Fruit fly (Drosophila melanogaster) whole organism, embryonic: ENCODE results near the gene brat.

Experiments used
- B-H1 ChIP-seq: fragments of 200-800 bp; sonication (Bioruptor generic); IDR thresholded peaks from 3 replicates; pipeline ENCODE4 v1.3.6; 2022; ENCODE audit warnings: missing biosample characterization, missing genetic modification characterization
- Blimp-1 ChIP-seq: fragments of 200-800 bp; sonication (Bioruptor generic); optimal IDR thresholded peaks from 3 replicates; lab custom pipeline; 2018; ENCODE audit warnings: missing biosample characterization, missing genetic modification characterization, mild to moderate bottlenecking, moderate library complexity, missing genetic modification reagents
- CG10274 ChIP-seq: fragments of 200-800 bp; sonication (Bioruptor generic); optimal IDR thresholded peaks from 3 replicates; lab custom pipeline; 2017; ENCODE audit warnings: missing biosample characterization, mild to moderate bottlenecking, missing genetic modification characterization
- CG10366 ChIP-seq: fragments of 200-800 bp; sonication (Bioruptor generic); IDR thresholded peaks from 2 replicates; pipeline ENCODE4 v1.3.6; 2022; ENCODE audit warnings: missing biosample characterization, missing genetic modification characterization
- CG10959 ChIP-seq: fragments of 200-800 bp; sonication (Bioruptor generic); IDR thresholded peaks from 2 replicates; pipeline ENCODE4 v1.3.6; 2022; ENCODE audit warnings: missing biosample characterization, missing genetic modification characterization
- CG1233 ChIP-seq: fragments of 200-800 bp; sonication (Bioruptor generic); optimal IDR thresholded peaks from 4 replicates; lab custom pipeline; 2018; ENCODE audit warnings: missing biosample characterization, mild to moderate bottlenecking, missing genetic modification characterization
- CG14441 ChIP-seq: fragments of 200-800 bp; sonication (Bioruptor generic); IDR thresholded peaks from 2 replicates; pipeline ENCODE4 v1.3.6; 2022; ENCODE audit warnings: missing biosample characterization, missing genetic modification characterization
- CG15269 ChIP-seq: fragments of 200-800 bp; sonication (Bioruptor generic); optimal IDR thresholded peaks from 2 replicates; lab custom pipeline; 2018; ENCODE audit warnings: missing biosample characterization, mild to moderate bottlenecking, missing genetic modification characterization, moderate library complexity
- CG17361 ChIP-seq: fragments of 200-800 bp; sonication (Bioruptor generic); IDR thresholded peaks from 3 replicates; pipeline ENCODE4 v1.3.6; 2022; ENCODE audit warnings: missing biosample characterization, missing genetic modification characterization
- CG18011 ChIP-seq: fragments of 200-800 bp; sonication (Bioruptor generic); optimal IDR thresholded peaks from 2 replicates; lab custom pipeline; 2017; ENCODE audit warnings: missing biosample characterization, missing genetic modification characterization, mild to moderate bottlenecking, moderate library complexity, missing genotype
- CG1832 ChIP-seq: fragments of 200-800 bp; sonication (Bioruptor generic); optimal IDR thresholded peaks from 2 replicates; lab custom pipeline; 2017; ENCODE audit warnings: missing biosample characterization, mild to moderate bottlenecking, missing genetic modification characterization, inconsistent platforms
- CG3065 ChIP-seq: fragments of 200-800 bp; sonication (Bioruptor generic); optimal IDR thresholded peaks from 2 replicates; lab custom pipeline; 2016; ENCODE audit warnings: missing biosample characterization, missing genetic modification characterization
- CG3163 ChIP-seq: fragments of 200-800 bp; sonication (Bioruptor generic); optimal IDR thresholded peaks from 3 replicates; lab custom pipeline; 2016; ENCODE audit warnings: missing biosample characterization, missing genetic modification characterization
- CG3281 ChIP-seq: fragments of 200-800 bp; sonication (Bioruptor generic); optimal IDR thresholded peaks from 3 replicates; lab custom pipeline; 2017; ENCODE audit warnings: missing biosample characterization, mild to moderate bottlenecking, missing genetic modification characterization
- CG4854 ChIP-seq: fragments of 200-800 bp; sonication (Bioruptor generic); optimal IDR thresholded peaks from 2 replicates; lab custom pipeline; 2016; ENCODE audit warnings: missing biosample characterization, missing genetic modification characterization, inconsistent platforms
- CG5953 ChIP-seq: fragments of 200-800 bp; sonication (Bioruptor generic); IDR thresholded peaks from 2 replicates; pipeline ENCODE4 v1.3.6; 2022; ENCODE audit warnings: missing biosample characterization, missing genetic modification characterization
- CG6254 ChIP-seq: fragments of 200-800 bp; sonication (Bioruptor generic); optimal IDR thresholded peaks from 3 replicates; lab custom pipeline; 2017; ENCODE audit warnings: mild to moderate bottlenecking, missing biosample characterization, missing genetic modification reagents, missing genetic modification characterization
- CG6272 ChIP-seq: fragments of 200-800 bp; sonication (Bioruptor generic); IDR thresholded peaks from 2 replicates; pipeline ENCODE4 v1.3.6; 2022; ENCODE audit warnings: missing biosample characterization, missing genetic modification characterization
- CG6813 ChIP-seq: fragments of 200-800 bp; sonication (Bioruptor generic); optimal IDR thresholded peaks from 2 replicates; lab custom pipeline; 2017; ENCODE audit warnings: missing biosample characterization, missing genetic modification characterization, mild to moderate bottlenecking, moderate library complexity, missing genetic modification reagents
- CG7556 ChIP-seq: fragments of 200-800 bp; sonication (Bioruptor generic); optimal IDR thresholded peaks from 2 replicates; lab custom pipeline; 2017; ENCODE audit warnings: missing biosample characterization, mild to moderate bottlenecking, missing genetic modification characterization
- CG9609 ChIP-seq: fragments of 200-800 bp; sonication (Bioruptor generic); optimal IDR thresholded peaks from 3 replicates; lab custom pipeline; 2016; ENCODE audit warnings: missing biosample characterization, missing genetic modification characterization
- CoRest ChIP-seq: fragments of 200-800 bp; sonication (Bioruptor generic); optimal IDR thresholded peaks from 3 replicates; lab custom pipeline; 2018; ENCODE audit warnings: missing biosample characterization, mild to moderate bottlenecking, missing genetic modification characterization, moderate library complexity
- Dip3 ChIP-seq: fragments of 200-800 bp; sonication (Bioruptor generic); optimal IDR thresholded peaks from 3 replicates; lab custom pipeline; 2016; ENCODE audit warnings: missing biosample characterization, missing genetic modification characterization
- Doc2 ChIP-seq: fragments of 200-800 bp; sonication (Bioruptor generic); IDR thresholded peaks from 2 replicates; pipeline ENCODE4 v1.3.6; 2022; ENCODE audit warnings: missing biosample characterization, missing genetic modification characterization
- Hr51 ChIP-seq, 2 experiments: fragments of 200-800 bp; sonication (Bioruptor generic); optimal IDR thresholded peaks; 2 replicates in 1 of 2; 3 replicates in 1 of 2; lab custom pipeline; 2016 to 2018; ENCODE audit warnings: missing biosample characterization in 2 of 2, missing genetic modification characterization in 2 of 2, mild to moderate bottlenecking in 1 of 2, moderate library complexity in 1 of 2
- Optix ChIP-seq: fragments of 200-800 bp; sonication (Bioruptor generic); IDR thresholded peaks from 3 replicates; pipeline ENCODE4 v1.3.6; 2022; ENCODE audit warnings: missing biosample characterization, missing genetic modification characterization
- Scr ChIP-seq: fragments of 200-800 bp; sonication (Bioruptor generic); IDR thresholded peaks from 2 replicates; pipeline ENCODE4 v1.3.6; 2022; ENCODE audit warnings: missing biosample characterization, missing genetic modification characterization; ENCODE audit not compliant: partially characterized antibody
- Taf1 ChIP-seq: fragments of 200-800 bp; sonication (Bioruptor generic); IDR thresholded peaks from 2 replicates; pipeline ENCODE4 v1.3.6; 2022; ENCODE audit warnings: missing biosample characterization, missing genetic modification characterization
- ap ChIP-seq: fragments of 200-800 bp; sonication (Bioruptor generic); IDR thresholded peaks from 2 replicates; pipeline ENCODE4 v1.3.6; 2022; ENCODE audit warnings: missing biosample characterization, missing genetic modification characterization
- az2 ChIP-seq: fragments of 200-800 bp; sonication (Bioruptor generic); optimal IDR thresholded peaks from 3 replicates; lab custom pipeline; 2016; ENCODE audit warnings: missing biosample characterization, missing genetic modification characterization
- bcd ChIP-seq: fragments of 200-800 bp; sonication (Bioruptor generic); optimal IDR thresholded peaks from 2 replicates; lab custom pipeline; 2017; ENCODE audit warnings: missing biosample characterization, mild to moderate bottlenecking, missing genetic modification characterization
- dati ChIP-seq: fragments of 200-800 bp; sonication (Bioruptor generic); IDR thresholded peaks from 2 replicates; pipeline ENCODE4 v1.3.6; 2022; ENCODE audit warnings: missing biosample characterization, missing genetic modification characterization
- dmrt99B ChIP-seq: fragments of 200-800 bp; sonication (Bioruptor generic); optimal IDR thresholded peaks from 2 replicates; lab custom pipeline; 2018; ENCODE audit warnings: missing biosample characterization, mild to moderate bottlenecking, missing genetic modification characterization, moderate library complexity
- fd3F ChIP-seq: fragments of 200-800 bp; sonication (Bioruptor generic); optimal IDR thresholded peaks from 2 replicates; lab custom pipeline; 2018; ENCODE audit warnings: missing biosample characterization, mild to moderate bottlenecking, missing genetic modification characterization, moderate library complexity
- fd96Cb ChIP-seq: fragments of 200-800 bp; sonication (Bioruptor generic); optimal IDR thresholded peaks from 2 replicates; lab custom pipeline; 2018; ENCODE audit warnings: missing biosample characterization, mild to moderate bottlenecking, missing genetic modification characterization, moderate library complexity
- hkb ChIP-seq, 2 experiments: fragments of 200-800 bp in 1 of 2; fragments of >200 bp in 1 of 2; sonication (Bioruptor generic) in 1 of 2; IDR thresholded peaks in 1 of 2; optimal IDR thresholded peaks in 1 of 2; 2 replicates each; pipeline versions ENCODE4 v1.3.6 to Lab custom; 2017 to 2022; ENCODE audit warnings: missing biosample characterization in 1 of 2, missing genetic modification characterization in 1 of 2
- hth ChIP-seq: fragments of >200 bp; optimal IDR thresholded peaks from 2 replicates; lab custom pipeline; 2017; ENCODE audit warnings: inconsistent platforms
- jumu ChIP-seq: fragments of 200-800 bp; sonication (Bioruptor generic); optimal IDR thresholded peaks from 3 replicates; lab custom pipeline; 2016; ENCODE audit warnings: missing biosample characterization, missing genetic modification characterization
- klu ChIP-seq: fragments of 200-800 bp; sonication (Bioruptor generic); IDR thresholded peaks from 2 replicates; pipeline ENCODE4 v1.3.6; 2022; ENCODE audit warnings: missing biosample characterization, missing genetic modification characterization
- maf-S ChIP-seq: fragments of 200-800 bp; sonication (Bioruptor generic); optimal IDR thresholded peaks from 2 replicates; lab custom pipeline; 2016; ENCODE audit warnings: missing biosample characterization, missing genetic modification characterization
- nau ChIP-seq: fragments of 200-800 bp; sonication (Bioruptor generic); optimal IDR thresholded peaks from 3 replicates; lab custom pipeline; 2017; ENCODE audit warnings: missing biosample characterization, mild to moderate bottlenecking, missing genetic modification characterization, missing genetic modification reagents
- p53 ChIP-seq: fragments of 200-800 bp; sonication (Bioruptor generic); optimal IDR thresholded peaks from 2 replicates; lab custom pipeline; 2016; ENCODE audit warnings: missing biosample characterization, missing genetic modification characterization
- phol ChIP-seq: fragments of 200-800 bp; sonication (Bioruptor generic); optimal IDR thresholded peaks from 3 replicates; lab custom pipeline; 2018; ENCODE audit warnings: missing biosample characterization, mild to moderate bottlenecking, missing genetic modification characterization, moderate library complexity
- pita ChIP-seq: fragments of 200-800 bp; sonication (Bioruptor generic); optimal IDR thresholded peaks from 2 replicates; lab custom pipeline; 2017; ENCODE audit warnings: missing biosample characterization, mild to moderate bottlenecking, missing genetic modification characterization
- sim ChIP-seq: fragments of 200-800 bp; sonication (Bioruptor generic); IDR thresholded peaks from 2 replicates; pipeline ENCODE4 v1.3.6; 2022; ENCODE audit warnings: missing biosample characterization, missing genetic modification characterization
- sob ChIP-seq: fragments of 200-800 bp; sonication (Bioruptor generic); IDR thresholded peaks from 2 replicates; pipeline ENCODE4 v1.3.6; 2022; ENCODE audit warnings: missing biosample characterization, missing genetic modification characterization
- ttk ChIP-seq: fragments of 200-800 bp; sonication (Bioruptor generic); IDR thresholded peaks from 2 replicates; pipeline ENCODE4 v2.1.2; 2022; ENCODE audit warnings: missing biosample characterization, missing genetic modification characterization
- tx ChIP-seq: fragments of 200-800 bp; sonication (Bioruptor generic); optimal IDR thresholded peaks from 2 replicates; lab custom pipeline; 2016; ENCODE audit warnings: missing biosample characterization, missing genetic modification characterization
- wor ChIP-seq: fragments of 200-800 bp; sonication (Bioruptor generic); IDR thresholded peaks from 2 replicates; pipeline ENCODE4 v1.3.6; 2022; ENCODE audit warnings: missing biosample characterization, missing genetic modification characterization
- z ChIP-seq: fragments of 200-800 bp; sonication (Bioruptor generic); IDR thresholded peaks from 3 replicates; pipeline ENCODE4 v1.3.6; 2022; ENCODE audit warnings: missing biosample characterization, missing genetic modification characterization
- zfh2 ChIP-seq: fragments of 200-800 bp; sonication (Bioruptor generic); optimal IDR thresholded peaks from 2 replicates; lab custom pipeline; 2016; ENCODE audit warnings: missing biosample characterization, missing genetic modification characterization

brat gene

DNA sequence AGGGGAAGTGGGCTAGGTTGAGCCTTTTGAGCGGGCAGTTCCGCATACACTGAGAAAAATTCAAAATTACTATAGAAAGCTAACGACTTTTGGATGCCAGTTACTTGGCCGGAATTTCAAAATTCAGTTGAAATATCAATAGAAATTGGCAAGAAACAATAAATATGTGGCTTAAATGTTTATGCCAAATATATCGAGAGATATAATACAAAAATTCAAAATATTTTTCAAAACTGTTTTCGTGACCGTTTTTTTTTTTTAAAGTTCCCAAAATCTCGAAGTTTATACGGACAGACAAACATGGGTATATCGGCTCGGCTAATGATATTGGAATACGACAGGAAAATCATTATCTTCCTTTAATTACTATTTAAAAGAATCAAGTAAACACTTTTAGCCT, 12.6 kb upstream of the brat start (continued):
- peak; percentile 35 for TF ChIP-seq fd96Cb (tag; lab: Kevin White, UChicago)
- TF ChIP-seq dati (GFP tag; lab: Robert Waterston, UW), result no peak
- TF ChIP-seq CG5953 (GFP tag; lab: Robert Waterston, UW), result no peak
- no peak for TF ChIP-seq p53 (GFP tag; lab: Kevin White, UChicago)
- no peak for TF ChIP-seq jumu (GFP tag; lab: Kevin White, UChicago)
- no peak for TF ChIP-seq tx (GFP tag; lab: Kevin White, UChicago)
- TF ChIP-seq fd3F (GFP tag; lab: Kevin White, UChicago), result no peak
- peak in 1 of 2 experiments; percentile 50 for TF ChIP-seq Hr51 (GFP tag; optimal IDR thresholded peaks at IDR 0.05; lab: Kevin White, UChicago)
- TF ChIP-seq CG15269 (tag; lab: Kevin White, UChicago), result peak; percentile 54
- peak; percentile 60 for TF ChIP-seq dmrt99B
- no peak for TF ChIP-seq sim (GFP tag; lab: Robert Waterston, UW)
- TF ChIP-seq CG18011 (GFP tag; lab: Kevin White, UChicago), result no peak
- TF ChIP-seq nau, result no peak
- TF ChIP-seq CG9609 (GFP tag; lab: Kevin White, UChicago), result no peak
- no peak for TF ChIP-seq klu (GFP tag; lab: Robert Waterston, UW)
- peak; percentile 37 for TF ChIP-seq Dip3 (GFP tag; lab: Kevin White, UChicago)
- no peak for TF ChIP-seq pita (GFP tag; lab: Kevin White, UChicago)
- TF ChIP-seq CG10366 (GFP tag; lab: Robert Waterston, UW), result no peak
- 0 out of 2 replicates have a peak, but pooled peaks have one; percentile 46 for TF ChIP-seq sob (GFP tag; lab: Robert Waterston, UW)
- TF ChIP-seq maf-S (GFP tag; lab: Kevin White, UChicago), result no peak
- peak; percentile 55 for TF ChIP-seq CoRest (tag; lab: Kevin White, UChicago)
- TF ChIP-seq CG6813 (GFP tag; lab: Kevin White, UChicago), result peak; percentile 13
- no peak for TF ChIP-seq CG1832 (GFP tag; lab: Kevin White, UChicago)
- TF ChIP-seq CG1233 (GFP tag; lab: Kevin White, UChicago), result peak; percentile 28
- no peak for TF ChIP-seq Taf1 (GFP tag; lab: Robert Waterston, UW)
- peak; percentile 55 for TF ChIP-seq CG3281 (GFP tag; lab: Kevin White, UChicago)
- TF ChIP-seq CG17361 (GFP tag; lab: Robert Waterston, UW), result peak; percentile 68
- TF ChIP-seq bcd (GFP tag; lab: Kevin White, UChicago), result peak; percentile 51
- peak; percentile 60 for TF ChIP-seq phol
- TF ChIP-seq zfh2, result no peak
- TF ChIP-seq CG3065 (GFP tag; lab: Kevin White, UChicago), result no peak
- TF ChIP-seq CG10274, result peak; percentile 3
- no peak for TF ChIP-seq ttk
- TF ChIP-seq az2 (GFP tag; lab: Kevin White, UChicago), result peak; percentile 1
- no peak for TF ChIP-seq CG4854 (GFP tag; lab: Kevin White, UChicago)
- TF ChIP-seq hkb (optimal IDR thresholded peaks at IDR 0.05; lab: Kevin White, UChicago), result no peak
- peak; percentile 17; the same call in 1 of the 2 replicates for TF ChIP-seq hkb (GFP tag; IDR thresholded peaks at IDR 0.05; lab: Robert Waterston, UW)
- TF ChIP-seq Blimp-1 (GFP tag; lab: Kevin White, UChicago), result peak; percentile 48
- no peak for TF ChIP-seq ap (GFP tag; lab: Robert Waterston, UW)
- 0 out of 2 replicates have a peak, but pooled peaks have one; percentile 19 for TF ChIP-seq CG14441
- TF ChIP-seq z (GFP tag; lab: Robert Waterston, UW), result no peak
- no peak for TF ChIP-seq wor
- no peak for TF ChIP-seq Doc2 (GFP tag; lab: Robert Waterston, UW)
- no peak for TF ChIP-seq Scr (GFP tag; lab: Robert Waterston, UW)
- TF ChIP-seq CG6254, result peak; percentile 19
- TF ChIP-seq CG6272 (GFP tag; lab: Robert Waterston, UW), result no peak
- no peak for TF ChIP-seq Optix (GFP tag; lab: Robert Waterston, UW)
- no peak for TF ChIP-seq CG3163
- no peak for TF ChIP-seq B-H1 (GFP tag; lab: Robert Waterston, UW)
- TF ChIP-seq hth (lab: Kevin White, UChicago), result no peak
- TF ChIP-seq CG7556 (GFP tag; lab: Kevin White, UChicago), result peak; percentile 69
- TF ChIP-seq CG10959 (GFP tag; lab: Robert Waterston, UW), result no peak
